Worm (Caenorhabditis elegans): ENCODE results near the gene pph-6.

The pph-6 gene

DNA sequence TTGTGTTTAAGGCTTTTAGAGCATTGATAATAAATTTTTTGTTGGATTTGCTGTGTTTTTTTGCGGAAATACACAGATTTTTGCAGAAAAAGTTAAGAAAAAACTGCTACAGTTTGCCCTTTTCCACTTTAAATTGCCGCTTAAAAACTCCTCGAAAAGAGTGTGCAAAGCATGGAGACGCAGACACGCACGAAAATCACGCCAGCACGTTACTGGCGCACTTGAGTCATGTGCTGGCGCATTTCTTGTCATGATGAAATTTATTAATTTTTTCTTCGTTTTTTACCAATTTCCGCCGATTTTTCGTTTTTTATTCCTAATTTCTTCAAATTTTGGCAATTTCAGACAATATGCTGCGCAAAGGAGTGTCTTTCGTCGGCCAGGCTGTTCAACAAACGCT, 1.4 kb upstream of the pph-6 start, which contains the start of gene C34C12.8 (continued):
- TF ChIP-seq ceh-91 (GFP tag; IDR thresholded peaks at IDR 0.05) (peak; percentile 83), attf-6 (GFP tag; IDR thresholded peaks at IDR 0.05) (peak; percentile 72), egl-18 (GFP tag; IDR thresholded peaks at IDR 0.05) (peak; percentile 80; the same call in 1 of the 2 replicates), snpc-4 (GFP tag; optimal IDR thresholded peaks at IDR 0.05) (peak; percentile 61), snpc-4 (tag; optimal IDR thresholded peaks at IDR 0.05) (peak; percentile 55 to 85 (median 75)), nhr-27 (tag; optimal IDR thresholded peaks at IDR 0.05) (peak; percentile 37), sea-2 (GFP tag; IDR thresholded peaks at IDR 0.05) (no peak), zfh-2 (GFP tag; conservative IDR thresholded peaks at IDR 0.05) (peak; percentile 50; the same call in 1 of the 2 replicates), dox-1 (GFP tag; IDR thresholded peaks at IDR 0.05) (peak; percentile 96), ztf-18 (tag; optimal IDR thresholded peaks at IDR 0.05) (peak; percentile 99), madf-3 (GFP tag; IDR thresholded peaks at IDR 0.05) (peak; percentile 96), sdz-38 (tag; optimal IDR thresholded peaks at IDR 0.05) (no peak), F22D6.2 (tag; optimal IDR thresholded peaks at IDR 0.05) (peak; percentile 82), lin-26 (GFP tag; IDR thresholded peaks at IDR 0.05) (no peak), mes-4 (tag; optimal IDR thresholded peaks at IDR 0.05) (peak; percentile 44), F57A8.1 (GFP tag; optimal IDR thresholded peaks at IDR 0.05) (no peak), ceh-27 (GFP tag; optimal IDR thresholded peaks at IDR 0.05) (peak; percentile 75), B0261.1 (tag; optimal IDR thresholded peaks at IDR 0.05) (peak; percentile 14), lsl-1 (GFP tag; optimal IDR thresholded peaks at IDR 0.05) (peak; percentile 89), akir-1 (GFP tag; optimal IDR thresholded peaks at IDR 0.05) (no peak), somi-1 (GFP tag; optimal IDR thresholded peaks at IDR 0.05) (peak; percentile 75), hmg-20 (GFP tag; IDR thresholded peaks at IDR 0.05) (peak; percentile 90), repo-1 (tag; optimal IDR thresholded peaks at IDR 0.05) (peak; percentile 94), B0019.2 (GFP tag; conservative IDR thresholded peaks at IDR 0.05) (peak; percentile 88), gei-17 (GFP tag; optimal IDR thresholded peaks at IDR 0.05) (peak; percentile 78), F10E7.11 (tag; optimal IDR thresholded peaks at IDR 0.05) (peak; percentile 12), hrde-1 (tag; optimal IDR thresholded peaks at IDR 0.05; ENCODE audit: borderline replicate concordance) (peak; percentile 69), lsy-27 (tag; optimal IDR thresholded peaks at IDR 0.05; ENCODE audit: borderline replicate concordance, insufficient read depth) (no peak), zim-3 (tag; optimal IDR thresholded peaks at IDR 0.05) (no peak), ztf-26 (tag; optimal IDR thresholded peaks at IDR 0.05) (peak; percentile 90), lin-40 (tag; optimal IDR thresholded peaks at IDR 0.05) (peak; percentile 96), nfyb-1 (GFP tag; IDR thresholded peaks at IDR 0.05) (peak; percentile 96), nhr-179 (tag; optimal IDR thresholded peaks at IDR 0.05) (no peak), ztf-25 (GFP tag; IDR thresholded peaks at IDR 0.05) (no peak), F33H1.4 (GFP tag; IDR thresholded peaks at IDR 0.05) (peak; percentile 89), K11D2.4 (GFP tag; IDR thresholded peaks at IDR 0.05) (peak; percentile 96), B0035.1 (tag; optimal IDR thresholded peaks at IDR 0.05) (peak; percentile 57), die-1 (tag; optimal IDR thresholded peaks at IDR 0.05) (no peak), mxl-1 (tag; optimal IDR thresholded peaks at IDR 0.05) (no peak), F37B4.10 (GFP tag; IDR thresholded peaks at IDR 0.05) (0 out of 2 replicates have a peak, but pooled peaks have one; percentile 86), ekl-4 (GFP tag; IDR thresholded peaks at IDR 0.05) (peak; percentile 96), aptf-2 (GFP tag; conservative IDR thresholded peaks at IDR 0.05) (no peak), egrh-3 (GFP tag; IDR thresholded peaks at IDR 0.05) (no peak), ZK185.1 (tag; optimal IDR thresholded peaks at IDR 0.05; ENCODE audit: poor library complexity, severe bottlenecking) (peak; percentile 89), F52B5.7 (tag; optimal IDR thresholded peaks at IDR 0.05) (peak; percentile 23), let-526 (GFP tag; IDR thresholded peaks at IDR 0.05) (peak; percentile 75), pbrm-1 (GFP tag; IDR thresholded peaks at IDR 0.05) (peak; percentile 96), Y95B8A.8 (GFP tag; IDR thresholded peaks at IDR 0.05) (peak; percentile 67; the same call in 1 of the 2 replicates), F23B12.7 (tag; optimal IDR thresholded peaks at IDR 0.05; ENCODE audit: insufficient read depth) (peak; percentile 69)

All from whole organism, young adult.